Fruit fly (Drosophila melanogaster) whole organism, embryonic: ENCODE results near the gene Tis11.

Experiments used
- Adf1 ChIP-seq: fragments of 200-800 bp; sonication (Bioruptor generic); IDR thresholded peaks from 2 replicates; pipeline ENCODE4 v1.3.6; 2022; ENCODE audit warnings: missing biosample characterization, missing genetic modification characterization
- B-H1 ChIP-seq: fragments of 200-800 bp; sonication (Bioruptor generic); IDR thresholded peaks from 3 replicates; pipeline ENCODE4 v1.3.6; 2022; ENCODE audit warnings: missing biosample characterization, missing genetic modification characterization
- CG11085 ChIP-seq: fragments of 200-800 bp; sonication (Bioruptor generic); IDR thresholded peaks from 2 replicates; pipeline ENCODE4 v1.3.6; 2022; ENCODE audit warnings: missing biosample characterization, missing genetic modification characterization
- CG11695 ChIP-seq: fragments of 200-800 bp; sonication (Bioruptor generic); IDR thresholded peaks from 3 replicates; pipeline ENCODE4 v1.3.6; 2022; ENCODE audit warnings: missing biosample characterization, missing genetic modification characterization
- CG12659 ChIP-seq: fragments of 200-800 bp; sonication (Bioruptor generic); optimal IDR thresholded peaks from 3 replicates; lab custom pipeline; 2017; ENCODE audit warnings: mild to moderate bottlenecking, missing biosample characterization, missing genetic modification reagents, missing genetic modification characterization
- CG13296 ChIP-seq: fragments of 200-800 bp; sonication (Bioruptor generic); optimal IDR thresholded peaks from 3 replicates; lab custom pipeline; 2018; ENCODE audit warnings: missing biosample characterization, mild to moderate bottlenecking, missing genetic modification characterization
- CG16813 ChIP-seq: fragments of 200-800 bp; sonication (Bioruptor generic); IDR thresholded peaks from 3 replicates; pipeline ENCODE4 v1.3.6; 2022; ENCODE audit warnings: missing biosample characterization, missing genetic modification characterization; ENCODE audit not compliant: partially characterized antibody
- CG17361 ChIP-seq: fragments of 200-800 bp; sonication (Bioruptor generic); IDR thresholded peaks from 3 replicates; pipeline ENCODE4 v1.3.6; 2022; ENCODE audit warnings: missing biosample characterization, missing genetic modification characterization
- CG18599 ChIP-seq: fragments of 200-800 bp; sonication (Bioruptor generic); optimal IDR thresholded peaks from 3 replicates; lab custom pipeline; 2017; ENCODE audit warnings: missing biosample characterization, missing genetic modification characterization, mild to moderate bottlenecking, moderate library complexity, missing genetic modification reagents
- CG2678 ChIP-seq: fragments of 200-800 bp; sonication (Bioruptor generic); optimal IDR thresholded peaks from 3 replicates; lab custom pipeline; 2019; ENCODE audit warnings: missing biosample characterization, mild to moderate bottlenecking, missing genetic modification characterization, moderate library complexity
- CG2712 ChIP-seq: fragments of 200-800 bp; optimal IDR thresholded peaks from 3 replicates; lab custom pipeline; 2019; ENCODE audit warnings: missing biosample characterization, mild to moderate bottlenecking, missing genetic modification characterization, moderate library complexity
- CG2875 ChIP-seq: fragments of 200-800 bp; sonication (Bioruptor generic); optimal IDR thresholded peaks from 2 replicates; lab custom pipeline; 2017; ENCODE audit warnings: missing biosample characterization, mild to moderate bottlenecking, missing genetic modification characterization, missing genetic modification reagents
- CG34376 ChIP-seq: fragments of 200-800 bp; sonication (Bioruptor generic); optimal IDR thresholded peaks from 2 replicates; lab custom pipeline; 2018; ENCODE audit warnings: missing biosample characterization, mild to moderate bottlenecking, missing genetic modification characterization
- CG4424 ChIP-seq: fragments of 200-800 bp; sonication (Bioruptor generic); optimal IDR thresholded peaks from 3 replicates; lab custom pipeline; 2016; ENCODE audit warnings: missing biosample characterization, missing genetic modification characterization
- CG5953 ChIP-seq: fragments of 200-800 bp; sonication (Bioruptor generic); IDR thresholded peaks from 2 replicates; pipeline ENCODE4 v1.3.6; 2022; ENCODE audit warnings: missing biosample characterization, missing genetic modification characterization
- CG7357 ChIP-seq: fragments of 200-800 bp; sonication (Bioruptor generic); IDR thresholded peaks from 3 replicates; pipeline ENCODE4 v1.3.6; 2022; ENCODE audit warnings: missing biosample characterization, missing genetic modification characterization
- CG7839 ChIP-seq: fragments of 200-800 bp; sonication (Bioruptor generic); optimal IDR thresholded peaks from 3 replicates; lab custom pipeline; 2018; ENCODE audit warnings: missing biosample characterization, mild to moderate bottlenecking, missing genetic modification characterization, moderate library complexity
- CG7928 ChIP-seq: fragments of 200-800 bp; sonication (Bioruptor generic); optimal IDR thresholded peaks from 2 replicates; lab custom pipeline; 2017; ENCODE audit warnings: missing biosample characterization, mild to moderate bottlenecking, missing genetic modification characterization
- CG8290 ChIP-seq, 3 experiments: fragments of 200-800 bp; sonication (Bioruptor generic); optimal IDR thresholded peaks; 2 replicates each; lab custom pipeline; 2016 to 2019; ENCODE audit warnings: missing biosample characterization in 3 of 3, missing genetic modification characterization in 3 of 3, mild to moderate bottlenecking in 2 of 3, moderate library complexity in 1 of 3
- CG8359 ChIP-seq: fragments of 200-800 bp; sonication (Bioruptor generic); optimal IDR thresholded peaks from 2 replicates; lab custom pipeline; 2017; ENCODE audit warnings: missing biosample characterization, mild to moderate bottlenecking, missing genetic modification characterization, borderline replicate concordance
- CoRest ChIP-seq: fragments of 200-800 bp; sonication (Bioruptor generic); optimal IDR thresholded peaks from 3 replicates; lab custom pipeline; 2018; ENCODE audit warnings: missing biosample characterization, mild to moderate bottlenecking, missing genetic modification characterization, moderate library complexity
- E2f2 ChIP-seq: fragments of 200-800 bp; sonication (Bioruptor generic); IDR thresholded peaks from 2 replicates; pipeline ENCODE4 v1.3.6; 2022; ENCODE audit warnings: missing biosample characterization, missing genetic modification characterization
- Ets97D ChIP-seq: fragments of 200-800 bp; sonication (Bioruptor generic); optimal IDR thresholded peaks from 3 replicates; lab custom pipeline; 2016; ENCODE audit warnings: missing biosample characterization, missing genetic modification characterization
- MESR4 ChIP-seq: fragments of 200-800 bp; sonication (Bioruptor generic); optimal IDR thresholded peaks from 2 replicates; lab custom pipeline; 2018; ENCODE audit warnings: missing biosample characterization, mild to moderate bottlenecking, missing genetic modification characterization, moderate library complexity
- Med ChIP-seq: fragments of 200-800 bp; sonication (Bioruptor generic); peaks from one replicate; lab custom pipeline; 2016; ENCODE audit warnings: missing biosample characterization, missing genetic modification characterization, mild to moderate bottlenecking, inconsistent platforms, moderate library complexity
- Xbp1 ChIP-seq: fragments of 200-800 bp; sonication (Bioruptor generic); optimal IDR thresholded peaks from 3 replicates; lab custom pipeline; 2016; ENCODE audit warnings: missing biosample characterization, mild to moderate bottlenecking, missing genetic modification characterization
- aop ChIP-seq: fragments of 200-800 bp; sonication (Bioruptor generic); IDR thresholded peaks from 2 replicates; pipeline ENCODE4 v1.3.6; 2022; ENCODE audit warnings: missing biosample characterization, missing genetic modification characterization
- bsh ChIP-seq, 2 experiments: fragments of 200-800 bp; sonication (Bioruptor generic); optimal IDR thresholded peaks; 2 replicates each; lab custom pipeline; 2017 to 2018; ENCODE audit warnings: mild to moderate bottlenecking in 2 of 2, missing biosample characterization in 2 of 2, missing genetic modification characterization in 2 of 2, moderate library complexity in 1 of 2
- ewg ChIP-seq: fragments of 200-800 bp; sonication (Bioruptor generic); optimal IDR thresholded peaks from 3 replicates; lab custom pipeline; 2017; ENCODE audit warnings: mild to moderate bottlenecking, missing biosample characterization, missing genetic modification reagents, missing genetic modification characterization
- fd96Cb ChIP-seq: fragments of 200-800 bp; sonication (Bioruptor generic); optimal IDR thresholded peaks from 2 replicates; lab custom pipeline; 2018; ENCODE audit warnings: missing biosample characterization, mild to moderate bottlenecking, missing genetic modification characterization, moderate library complexity
- gem ChIP-seq: fragments of 200-800 bp; sonication (Bioruptor generic); optimal IDR thresholded peaks from 2 replicates; lab custom pipeline; 2019; ENCODE audit warnings: missing biosample characterization, mild to moderate bottlenecking, missing genetic modification characterization, moderate library complexity
- grau ChIP-seq: fragments of 200-800 bp; optimal IDR thresholded peaks from 3 replicates; lab custom pipeline; 2019; ENCODE audit warnings: missing biosample characterization, mild to moderate bottlenecking, missing genetic modification characterization, moderate library complexity
- hkb ChIP-seq, 2 experiments: fragments of 200-800 bp in 1 of 2; fragments of >200 bp in 1 of 2; sonication (Bioruptor generic) in 1 of 2; IDR thresholded peaks in 1 of 2; optimal IDR thresholded peaks in 1 of 2; 2 replicates each; pipeline versions ENCODE4 v1.3.6 to Lab custom; 2017 to 2022; ENCODE audit warnings: missing biosample characterization in 1 of 2, missing genetic modification characterization in 1 of 2
- knrl ChIP-seq: fragments of 200-800 bp; sonication (Bioruptor generic); IDR thresholded peaks from 3 replicates; pipeline ENCODE4 v1.3.6; 2022; ENCODE audit warnings: missing biosample characterization, missing genetic modification characterization; ENCODE audit not compliant: partially characterized antibody
- lilli ChIP-seq: fragments of 200-800 bp; sonication (Bioruptor generic); optimal IDR thresholded peaks from 3 replicates; lab custom pipeline; 2016; ENCODE audit warnings: missing biosample characterization, missing genetic modification characterization
- odd ChIP-seq: fragments of 200-800 bp; sonication (Bioruptor generic); optimal IDR thresholded peaks from 2 replicates; lab custom pipeline; 2017; ENCODE audit warnings: missing biosample characterization, mild to moderate bottlenecking, missing genetic modification characterization
- org-1 ChIP-seq: fragments of 200-800 bp; sonication (Bioruptor generic); optimal IDR thresholded peaks from 2 replicates; lab custom pipeline; 2017; ENCODE audit warnings: missing biosample characterization, missing genetic modification characterization
- rib ChIP-seq: fragments of 200-800 bp; sonication (Bioruptor generic); IDR thresholded peaks from 2 replicates; pipeline ENCODE4 v1.3.6; 2022; ENCODE audit warnings: missing biosample characterization, missing genetic modification characterization
- sc ChIP-seq, 3 experiments: fragments of >200 bp in 2 of 3; fragments of 200-800 bp in 1 of 3; sonication (Bioruptor generic) in 1 of 3; optimal IDR thresholded peaks; 2 replicates in 2 of 3; 3 replicates in 1 of 3; lab custom pipeline; 2017; ENCODE audit warnings: mild to moderate bottlenecking in 1 of 3, missing biosample characterization in 1 of 3, missing genetic modification characterization in 1 of 3, missing genetic modification reagents in 1 of 3
- sens ChIP-seq: fragments of 200-800 bp; sonication (Bioruptor generic); peaks from one replicate; lab custom pipeline; 2016; ENCODE audit warnings: missing biosample characterization, missing genetic modification characterization
- sob ChIP-seq: fragments of 200-800 bp; sonication (Bioruptor generic); IDR thresholded peaks from 2 replicates; pipeline ENCODE4 v1.3.6; 2022; ENCODE audit warnings: missing biosample characterization, missing genetic modification characterization
- sr ChIP-seq: fragments of 200-800 bp; sonication (Bioruptor generic); IDR thresholded peaks from 3 replicates; pipeline ENCODE4 v1.3.6; 2022; ENCODE audit warnings: missing biosample characterization, missing genetic modification characterization
- tll ChIP-seq, 2 experiments: fragments of 200-800 bp in 1 of 2; fragments of >200 bp in 1 of 2; sonication (Bioruptor generic) in 1 of 2; optimal IDR thresholded peaks; 2 replicates each; lab custom pipeline; 2017 to 2019; ENCODE audit warnings: missing biosample characterization in 2 of 2, missing genetic modification characterization in 2 of 2, mild to moderate bottlenecking in 1 of 2, moderate library complexity in 1 of 2
- usp ChIP-seq: fragments of >200 bp; optimal IDR thresholded peaks from 2 replicates; lab custom pipeline; 2017; ENCODE audit warnings: missing biosample characterization, missing genetic modification characterization
- yki ChIP-seq: fragments of >200 bp; optimal IDR thresholded peaks from 3 replicates; lab custom pipeline; 2018

Gene Tis11

DNA sequence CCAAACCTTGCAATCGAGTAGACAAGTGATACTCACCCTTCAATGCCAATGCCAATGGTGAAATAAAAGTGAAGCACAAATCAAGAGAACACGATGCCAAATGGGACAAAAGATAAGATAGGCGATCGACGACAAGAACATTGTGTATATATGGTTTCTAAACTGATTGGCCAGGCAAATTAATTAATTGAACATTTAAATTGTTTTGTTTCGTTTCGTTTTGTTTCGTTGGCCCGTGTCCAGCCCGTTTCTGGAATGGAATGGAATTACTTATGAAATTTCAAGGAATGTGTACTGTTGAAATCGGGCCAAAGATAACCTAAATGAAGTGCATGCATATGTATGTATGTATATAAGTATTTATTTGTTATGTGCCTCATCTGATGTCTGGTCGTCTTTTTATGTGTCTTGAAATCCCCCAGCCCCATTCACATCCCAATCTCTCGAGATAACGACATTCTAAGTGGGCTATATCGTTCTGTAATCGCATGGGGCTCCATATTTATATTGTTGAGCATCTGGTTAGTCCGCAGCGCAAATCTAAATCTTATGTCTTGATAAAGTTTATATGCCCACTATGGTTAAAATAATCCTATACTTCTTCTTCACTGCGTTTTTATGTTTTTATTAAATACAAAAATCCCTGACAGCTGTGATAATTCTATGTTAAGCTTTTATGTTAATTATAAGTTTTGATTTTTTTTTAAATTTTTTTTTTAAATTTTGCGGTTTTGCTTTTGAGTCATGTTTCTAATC is 16.8 kb downstream of the Tis11 start (continued):
- TF ChIP-seq tll (GFP tag; optimal IDR thresholded peaks at IDR 0.05; lab: Kevin White, UChicago) = no peak
- TF ChIP-seq hkb (optimal IDR thresholded peaks at IDR 0.05; lab: Kevin White, UChicago) = no peak
- 0 out of 2 replicates have a peak, but pooled peaks have one; percentile 11 for TF ChIP-seq hkb (GFP tag; IDR thresholded peaks at IDR 0.05; lab: Robert Waterston, UW)
- no peak for TF ChIP-seq CG5953 (GFP tag; lab: Robert Waterston, UW)
- no peak for TF ChIP-seq CG4424
- TF ChIP-seq CG18599 = peak; percentile 37
- peak; percentile 35 for TF ChIP-seq CG34376 (GFP tag; lab: Kevin White, UChicago)
- 0 out of 2 replicates have a peak, but pooled peaks have one; percentile 15 for TF ChIP-seq E2f2 (GFP tag; lab: Robert Waterston, UW)
- no peak for TF ChIP-seq knrl (GFP tag; lab: Robert Waterston, UW)
- TF ChIP-seq Med (GFP tag; lab: Kevin White, UChicago) = peak; percentile 47
- peak; percentile 34 for TF ChIP-seq CG2712
- no peak for TF ChIP-seq org-1 (GFP tag; lab: Kevin White, UChicago)
- peak; percentile 26 for TF ChIP-seq CG2678 (tag; lab: Kevin White, UChicago)
- TF ChIP-seq sens (GFP tag; lab: Kevin White, UChicago) = peak; percentile 67
- no peak for TF ChIP-seq sc (optimal IDR thresholded peaks at IDR 0.05; lab: Kevin White, UChicago)
- TF ChIP-seq sc (GFP tag; optimal IDR thresholded peaks at IDR 0.05; lab: Kevin White, UChicago) = no peak
- TF ChIP-seq CG13296 (GFP tag; lab: Kevin White, UChicago) = peak; percentile 35
- no peak for TF ChIP-seq CG7357 (GFP tag; lab: Robert Waterston, UW)
- TF ChIP-seq CG11695 = no peak
- TF ChIP-seq yki (lab: Kevin White, UChicago) = no peak
- no peak for TF ChIP-seq rib (GFP tag; lab: Robert Waterston, UW)
- no peak for TF ChIP-seq CG2875 (GFP tag; lab: Kevin White, UChicago)
- no peak for TF ChIP-seq MESR4 (GFP tag; lab: Kevin White, UChicago)
- TF ChIP-seq CG7928 (GFP tag; lab: Kevin White, UChicago) = no peak
- peak in 1 of 2 experiments; percentile 26 for TF ChIP-seq bsh (GFP tag; optimal IDR thresholded peaks at IDR 0.05; lab: Kevin White, UChicago)
- no peak for TF ChIP-seq sr (GFP tag; lab: Robert Waterston, UW)
- no peak for TF ChIP-seq aop (GFP tag; lab: Robert Waterston, UW)
- no peak for TF ChIP-seq usp (GFP tag; lab: Kevin White, UChicago)
- peak; percentile 36; the same call in 1 of the 3 replicates for TF ChIP-seq CG17361 (GFP tag; lab: Robert Waterston, UW)
- TF ChIP-seq CG8290 (GFP tag; optimal IDR thresholded peaks at IDR 0.05; lab: Kevin White, UChicago) = no peak
- no peak for TF ChIP-seq CG8290 (tag; optimal IDR thresholded peaks at IDR 0.05; lab: Kevin White, UChicago)
- no peak for TF ChIP-seq Ets97D
- peak; percentile 5 for TF ChIP-seq Xbp1 (GFP tag; lab: Kevin White, UChicago)
- peak; percentile 13 for TF ChIP-seq grau (tag; lab: Kevin White, UChicago)
- peak; percentile 23 for TF ChIP-seq CG12659 (GFP tag; lab: Kevin White, UChicago)
- TF ChIP-seq B-H1 (GFP tag; lab: Robert Waterston, UW) = no peak
- no peak for TF ChIP-seq fd96Cb (tag; lab: Kevin White, UChicago)

DNA sequence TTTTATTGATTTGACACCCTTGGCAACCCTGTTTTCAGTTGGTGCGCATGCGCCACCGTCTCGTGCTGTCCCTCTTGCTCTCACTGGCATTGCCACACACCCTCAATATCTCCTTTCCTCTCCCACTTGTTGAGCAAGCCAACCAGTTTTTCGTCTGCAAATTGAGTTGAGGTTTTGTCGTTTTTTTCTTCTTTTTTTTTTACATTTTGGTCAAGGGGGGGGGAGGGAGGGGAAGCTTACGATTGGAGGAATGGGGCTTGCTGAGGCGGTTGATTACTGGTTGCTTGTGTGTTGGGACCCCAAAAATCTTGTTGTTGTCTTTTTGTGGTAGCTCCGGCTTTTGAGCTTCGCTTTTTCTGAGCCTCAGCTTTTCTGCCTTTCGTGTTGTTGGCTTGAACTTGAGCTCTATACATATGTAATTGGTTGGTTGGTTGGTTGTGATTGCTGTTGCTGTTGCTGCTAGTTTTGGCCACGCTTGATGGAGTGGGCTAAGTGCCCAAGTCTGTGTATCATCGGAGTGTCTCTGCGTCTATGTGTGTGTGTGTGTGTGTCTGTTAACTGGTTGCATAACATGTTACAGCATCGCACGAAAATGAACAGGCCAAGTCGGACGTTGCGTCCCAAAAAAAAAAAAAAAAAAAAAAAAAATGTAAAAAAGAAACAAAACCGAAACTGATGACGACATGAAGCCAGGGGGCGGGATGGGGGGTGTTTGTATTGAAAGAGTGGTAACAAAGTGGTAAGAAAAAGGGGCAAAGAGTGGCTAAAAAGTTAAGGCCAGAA is 17.5 kb downstream of the Tis11 start:
- TF ChIP-seq ewg (GFP tag; lab: Kevin White, UChicago) (peak; percentile 75), CG8359 (no peak), sob (GFP tag; lab: Robert Waterston, UW) (no peak), CG2678 (tag; lab: Kevin White, UChicago) (peak; percentile 16), CG11085 (no peak), lilli (GFP tag; lab: Kevin White, UChicago) (peak; percentile 19), odd (GFP tag; lab: Kevin White, UChicago) (no peak), CG8290 (GFP tag; optimal IDR thresholded peaks at IDR 0.05; lab: Kevin White, UChicago) (no peak), CG8290 (tag; optimal IDR thresholded peaks at IDR 0.05; lab: Kevin White, UChicago) (no peak), CG16813 (no peak), CoRest (tag; lab: Kevin White, UChicago) (peak; percentile 28), Adf1 (GFP tag; lab: Robert Waterston, UW) (no peak), CG7839 (tag; lab: Kevin White, UChicago) (no peak), CG5953 (GFP tag; lab: Robert Waterston, UW) (no peak), Med (GFP tag; lab: Kevin White, UChicago) (peak; percentile 65), gem (tag; lab: Kevin White, UChicago) (no peak)
